Worm (Caenorhabditis elegans): ENCODE data around the gene sknr-1.

ce11 chrV:2621879-2622278 lies 3.4 kb downstream of the sknr-1 start, which contains the start of gene srh-271:
- TF ChIP-seq pes-1 (GFP tag; IDR thresholded peaks at IDR 0.05) (no peak), ets-7 (tag; optimal IDR thresholded peaks at IDR 0.05) (no peak), scrt-1 (GFP tag; IDR thresholded peaks at IDR 0.05) (no peak), ama-1 (optimal IDR thresholded peaks at IDR 0.05) (no peak), hnd-1 (tag; optimal IDR thresholded peaks at IDR 0.05) (no peak), hmbx-1 (tag; optimal IDR thresholded peaks at IDR 0.05) (no peak)

Data from whole organism, early embryonic.